Worm (Caenorhabditis elegans) whole organism, L1 larva: ENCODE measurements around the gene rig-6.
A peak's percentile ranks its signal among the peaks of the same experiment; 100 is the strongest.

Source experiments
- C04F5.9 ChIP-seq: sonication (generic microtip); optimal IDR thresholded peaks from 2 replicates; lab custom pipeline; 2016; ENCODE audit warnings: missing genetic modification characterization, missing compliant biosample characterization
- C34B4.2 ChIP-seq: sonication (generic microtip); optimal IDR thresholded peaks from 2 replicates; lab custom pipeline; 2017; ENCODE audit warnings: mild to moderate bottlenecking, missing genetic modification characterization, missing compliant biosample characterization
- Y116A8C.19 ChIP-seq: sonication (generic microtip); optimal IDR thresholded peaks from 2 replicates; lab custom pipeline; 2016; ENCODE audit warnings: missing compliant biosample characterization, missing genetic modification characterization, borderline replicate concordance
- aha-1 ChIP-seq: fragments of 150-350 bp; optimal IDR thresholded peaks from 2 replicates; lab custom pipeline; 2014; ENCODE audit warnings: missing biosample characterization, missing genetic modification characterization
- blmp-1 ChIP-seq: fragments of 150-350 bp; optimal IDR thresholded peaks from 2 replicates; lab custom pipeline; 2014; ENCODE audit warnings: missing biosample characterization, missing genetic modification characterization
- ceh-8 ChIP-seq: fragments of 200-800 bp; sonication (Bioruptor generic); optimal IDR thresholded peaks from 2 replicates; lab custom pipeline; 2018; ENCODE audit warnings: mild to moderate bottlenecking, missing genetic modification characterization, moderate library complexity, missing compliant biosample characterization
- ceh-88 ChIP-seq: fragments of 200-800 bp; sonication (Bioruptor generic); IDR thresholded peaks from 2 replicates; pipeline ENCODE4 v1.3.6; 2022; ENCODE audit warnings: missing genetic modification characterization, missing compliant biosample characterization
- dpl-1 ChIP-seq, 3 experiments: fragments of 150-350 bp in 2 of 3; sonication (generic microtip) in 1 of 3; optimal IDR thresholded peaks; 2 replicates each; lab custom pipeline; 2014 to 2017; ENCODE audit warnings: missing biosample characterization in 3 of 3, missing genetic modification characterization in 3 of 3, missing genetic modification reagents in 3 of 3
- dsc-1 ChIP-seq: sonication (generic microtip); optimal IDR thresholded peaks from 2 replicates; lab custom pipeline; 2016; ENCODE audit warnings: mild to moderate bottlenecking, missing genetic modification characterization, missing compliant biosample characterization
- efl-1 ChIP-seq, 4 experiments: fragments of 150-350 bp; optimal IDR thresholded peaks in 3 of 4; peaks in 1 of 4; 1 replicate in 1 of 4; 2 replicates in 3 of 4; lab custom pipeline; 2014; ENCODE audit warnings: missing biosample characterization in 2 of 4, missing genetic modification characterization in 2 of 4, missing genetic modification reagents in 2 of 4
- elt-2 ChIP-seq: sonication (generic microtip); optimal IDR thresholded peaks from 2 replicates; lab custom pipeline; 2016; ENCODE audit warnings: missing genetic modification characterization, mild to moderate bottlenecking, inconsistent platforms, missing compliant biosample characterization, missing genetic modification reagents
- elt-3 ChIP-seq, 6 experiments: fragments of 150-350 bp in 1 of 6; sonication (generic microtip); optimal IDR thresholded peaks; 2 replicates each; lab custom pipeline; 2017 to 2018; ENCODE audit warnings: missing biosample characterization in 6 of 6, missing genetic modification characterization in 6 of 6, inconsistent platforms in 1 of 6
- fkh-4 ChIP-seq: sonication (generic microtip); optimal IDR thresholded peaks from 2 replicates; lab custom pipeline; 2016; ENCODE audit warnings: missing compliant biosample characterization, missing genetic modification characterization, borderline replicate concordance
- fos-1 ChIP-seq: fragments of 150-350 bp; optimal IDR thresholded peaks from 2 replicates; lab custom pipeline; 2014; ENCODE audit warnings: missing biosample characterization, missing genetic modification characterization
- grh-1 ChIP-seq: fragments of 200-800 bp; sonication (Bioruptor generic); IDR thresholded peaks from 2 replicates; pipeline ENCODE4 v1.3.6; 2022; ENCODE audit warnings: missing genetic modification reagents, missing genetic modification characterization, missing compliant biosample characterization
- jun-1 ChIP-seq: fragments of 150-350 bp; optimal IDR thresholded peaks from 2 replicates; lab custom pipeline; 2014; ENCODE audit warnings: missing biosample characterization, missing genetic modification reagents, missing genetic modification characterization
- lin-13 ChIP-seq: fragments of 150-350 bp; optimal IDR thresholded peaks from 2 replicates; lab custom pipeline; 2014; ENCODE audit warnings: missing biosample characterization, missing genetic modification reagents, missing genetic modification characterization
- lin-14 ChIP-seq: fragments of 200-800 bp; sonication (Bioruptor generic); optimal IDR thresholded peaks from 2 replicates; lab custom pipeline; 2018; ENCODE audit warnings: mild to moderate bottlenecking, missing genetic modification characterization, moderate library complexity, missing compliant biosample characterization
- mdl-1 ChIP-seq, 2 experiments: fragments of 150-350 bp; optimal IDR thresholded peaks; 2 replicates each; lab custom pipeline; 2014 to 2017; ENCODE audit warnings: missing biosample characterization in 2 of 2, missing genetic modification characterization in 2 of 2, inconsistent platforms in 1 of 2
- nhr-11 ChIP-seq: fragments of 150-350 bp; optimal IDR thresholded peaks from 2 replicates; lab custom pipeline; 2014; ENCODE audit warnings: missing biosample characterization, missing genetic modification characterization
- nhr-19 ChIP-seq: fragments of 200-800 bp; sonication (Bioruptor generic); conservative IDR thresholded peaks from 2 replicates; pipeline ENCODE4 v1.3.6; 2022; ENCODE audit warnings: missing genetic modification characterization, missing compliant biosample characterization
- nhr-237 ChIP-seq: fragments of 150-350 bp; optimal IDR thresholded peaks from 2 replicates; lab custom pipeline; 2014; ENCODE audit warnings: missing biosample characterization, missing genetic modification characterization
- nhr-28 ChIP-seq: fragments of 150-350 bp; optimal IDR thresholded peaks from 2 replicates; lab custom pipeline; 2014; ENCODE audit warnings: missing biosample characterization, missing genetic modification characterization
- nhr-71 ChIP-seq: sonication (generic microtip); optimal IDR thresholded peaks from 2 replicates; lab custom pipeline; 2016; ENCODE audit warnings: mild to moderate bottlenecking, missing genetic modification characterization, moderate library complexity, missing compliant biosample characterization
- nhr-77 ChIP-seq: fragments of 150-350 bp; optimal IDR thresholded peaks from 2 replicates; lab custom pipeline; 2014; ENCODE audit warnings: missing biosample characterization, missing genetic modification characterization
- nhr-85 ChIP-seq: sonication (generic microtip); peaks from one replicate; lab custom pipeline; 2016; ENCODE audit warnings: missing genetic modification characterization, inconsistent platforms, missing compliant biosample characterization
- nhr-90 ChIP-seq: sonication (generic microtip); optimal IDR thresholded peaks from 2 replicates; lab custom pipeline; 2016; ENCODE audit warnings: mild to moderate bottlenecking, missing genetic modification characterization, missing compliant biosample characterization; ENCODE audit not compliant: poor library complexity
- pqm-1 ChIP-seq: sonication (generic microtip); optimal IDR thresholded peaks from 3 replicates; lab custom pipeline; 2017; ENCODE audit warnings: missing biosample characterization, missing genetic modification characterization
- rnt-1 ChIP-seq: sonication (generic microtip); optimal IDR thresholded peaks from 2 replicates; lab custom pipeline; 2016; ENCODE audit warnings: mild to moderate bottlenecking, missing genetic modification characterization, moderate library complexity, missing compliant biosample characterization
- snpc-4 ChIP-seq: fragments of 150-350 bp; optimal IDR thresholded peaks from 2 replicates; lab custom pipeline; 2014; ENCODE audit warnings: missing biosample characterization, missing genetic modification characterization
- unc-30 ChIP-seq: sonication (generic microtip); optimal IDR thresholded peaks from 2 replicates; lab custom pipeline; 2017; ENCODE audit warnings: missing biosample characterization, missing genetic modification characterization
- unc-62 ChIP-seq: fragments of 150-350 bp; optimal IDR thresholded peaks from 2 replicates; lab custom pipeline; 2014; ENCODE audit warnings: missing biosample characterization, missing genetic modification reagents, missing genetic modification characterization
- unc-86 ChIP-seq: sonication (generic microtip); optimal IDR thresholded peaks from 2 replicates; lab custom pipeline; 2016; ENCODE audit warnings: missing genetic modification characterization, missing compliant biosample characterization
- unc-98 ChIP-seq: fragments of 200-800 bp; sonication (Bioruptor generic); IDR thresholded peaks from 2 replicates; pipeline ENCODE4 v1.3.6; 2022; ENCODE audit warnings: missing genetic modification characterization, missing compliant biosample characterization
- zip-4 ChIP-seq: fragments of 200-800 bp; sonication (Bioruptor generic); optimal IDR thresholded peaks from 2 replicates; lab custom pipeline; 2018; ENCODE audit warnings: mild to moderate bottlenecking, missing genetic modification characterization, moderate library complexity, missing compliant biosample characterization

Gene rig-6

DNA sequence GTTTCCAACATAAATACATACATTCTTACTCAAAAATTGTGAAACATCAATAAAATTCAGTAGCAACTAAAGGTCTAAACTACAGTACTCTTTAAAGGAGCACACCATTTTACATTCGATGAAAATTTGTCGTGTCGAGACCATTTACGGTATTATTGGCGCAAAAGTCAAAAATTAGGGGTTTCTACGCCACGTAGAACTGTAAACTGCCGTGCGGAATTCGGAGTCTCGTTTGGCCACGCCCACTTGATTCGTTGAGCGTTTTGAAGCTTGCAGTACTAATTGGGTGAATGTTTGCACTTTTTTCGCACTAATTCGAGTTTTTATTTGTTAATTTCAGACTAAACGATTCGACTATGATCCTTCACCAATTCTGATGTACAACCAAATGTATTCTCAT, 21.2 kb downstream of the rig-6 start:
- TF ChIP-seq rnt-1 (tag; lab: Kevin White, UChicago) (peak; percentile 31), dpl-1 (GFP tag; optimal IDR thresholded peaks at IDR 0.05; lab: Kevin White, UChicago) (peak in 1 of 3 experiments; percentile 11), efl-1 (optimal IDR thresholded peaks at IDR 0.05; lab: Kevin White, UChicago) (peak in 1 of 2 experiments; percentile 1), efl-1 (GFP tag; optimal IDR thresholded peaks at IDR 0.05 in 1 of 2; lab: Kevin White, UChicago) (no peak), snpc-4 (tag; lab: Kevin White, UChicago) (no peak)

- TF ChIP-seq C34B4.2 (tag; lab: Kevin White, UChicago) (no peak), efl-1 (optimal IDR thresholded peaks at IDR 0.05; lab: Kevin White, UChicago) (no peak), efl-1 (GFP tag; optimal IDR thresholded peaks at IDR 0.05 in 1 of 2; lab: Kevin White, UChicago) (peak in 1 of 2 experiments; percentile 53), snpc-4 (tag; lab: Kevin White, UChicago) (no peak), unc-30 (tag; lab: Kevin White, UChicago) (no peak)
Measured at ce11 chrII:4789835-4790343, 22.0 kb downstream of the rig-6 start, which contains the start of gene F26G1.15. F26G1.15 (plus strand) TSS chrII:4790293.

DNA sequence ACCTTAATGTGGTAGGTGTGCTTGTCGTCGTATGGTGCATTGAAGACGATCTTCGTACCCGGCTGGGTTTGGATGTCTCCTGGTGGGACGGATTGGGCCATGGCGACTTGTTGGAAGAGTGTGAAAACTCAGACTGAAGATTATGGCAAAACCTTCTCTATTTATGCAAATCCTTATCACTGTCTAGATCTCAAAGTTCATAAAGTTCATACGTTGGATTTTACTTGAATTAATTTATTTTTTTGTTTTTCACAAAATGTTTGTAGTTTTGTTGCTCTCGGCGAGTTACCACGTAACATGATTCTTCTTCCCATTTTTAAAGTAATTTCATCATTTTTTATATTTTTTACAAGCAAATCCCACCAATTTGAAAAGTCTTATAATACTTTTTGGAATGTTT, 25.7 kb downstream of the rig-6 start, which contains the start of gene msp-3:
TSS of gene msp-3 (minus strand) at position 101 of the 400 bp plus-strand sequence.
- TF ChIP-seq unc-86 (tag; lab: Kevin White, UChicago) (no peak), ceh-8 (GFP tag; lab: Kevin White, UChicago) (no peak), nhr-28 (no peak), nhr-85 (tag; lab: Kevin White, UChicago) (no peak), dpl-1 (GFP tag; optimal IDR thresholded peaks at IDR 0.05; lab: Kevin White, UChicago) (no peak), nhr-11 (tag; lab: Kevin White, UChicago) (no peak), nhr-19 (GFP tag; lab: Robert Waterston, UW) (no peak), fos-1 (no peak), pqm-1 (no peak), aha-1 (tag; lab: Kevin White, UChicago) (no peak), Y116A8C.19 (tag; lab: Kevin White, UChicago) (no peak), nhr-237 (tag; lab: Kevin White, UChicago) (no peak), grh-1 (GFP tag; lab: Robert Waterston, UW) (no peak), fkh-4 (tag; lab: Kevin White, UChicago) (no peak), unc-98 (GFP tag; lab: Robert Waterston, UW) (no peak)

DNA sequence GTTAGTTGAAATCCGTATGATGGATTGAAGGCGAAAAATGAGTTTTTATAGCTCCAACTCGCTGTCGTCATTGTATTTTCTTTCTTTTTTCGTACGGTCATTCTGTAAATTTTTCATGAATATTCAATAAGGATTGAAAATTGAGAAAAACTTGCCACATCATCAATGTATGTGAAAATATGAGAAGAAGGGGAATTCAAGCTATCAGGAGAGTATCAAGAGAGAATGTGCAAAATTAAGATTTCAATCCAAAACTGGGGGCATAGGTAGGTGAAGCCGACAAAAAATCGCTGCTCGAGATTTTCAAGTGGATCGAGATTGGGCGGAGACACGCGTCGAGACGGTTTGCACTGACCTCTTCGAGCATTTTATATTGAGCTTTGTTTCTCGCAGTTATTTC, 27.4 kb downstream of the rig-6 start, which contains the start of gene nep-12:
TSS of gene nep-12 (minus strand) at position 101 of the 400 bp plus-strand sequence.
- TF ChIP-seq nhr-28 = no peak
- TF ChIP-seq lin-13 (GFP tag; lab: Kevin White, UChicago) = no peak
- TF ChIP-seq unc-62 (GFP tag; lab: Kevin White, UChicago) = no peak
- no peak for TF ChIP-seq ceh-8 (GFP tag; lab: Kevin White, UChicago)
- TF ChIP-seq dsc-1 (tag; lab: Kevin White, UChicago) = no peak
- TF ChIP-seq zip-4 (GFP tag; lab: Kevin White, UChicago) = no peak
- TF ChIP-seq pqm-1 = no peak
- no peak for TF ChIP-seq nhr-71
- TF ChIP-seq C04F5.9 = no peak
- TF ChIP-seq ceh-88 = no peak
- TF ChIP-seq, all 84 proteins: peak for 0

ce11 chrII:4779753-4780152, 32.1 kb downstream of the rig-6 start:
- no peak for TF ChIP-seq nhr-85 (tag; lab: Kevin White, UChicago)
- no peak for TF ChIP-seq efl-1 (optimal IDR thresholded peaks at IDR 0.05; lab: Kevin White, UChicago)
- peak in 1 of 2 experiments; percentile 66 for TF ChIP-seq efl-1 (GFP tag; optimal IDR thresholded peaks at IDR 0.05 in 1 of 2; lab: Kevin White, UChicago)

ce11 chrII:4776933-4777332, 35.0 kb downstream of the rig-6 start, which contains the start of gene F26G1.11:
F26G1.11 (plus strand) TSS chrII:4777137.
- TF ChIP-seq elt-2 (tag; lab: Kevin White, UChicago) (peak; percentile 94), nhr-90 (tag; lab: Kevin White, UChicago) (no peak), elt-3 (tag; optimal IDR thresholded peaks at IDR 0.05; lab: Kevin White, UChicago) (peak in 1 of 6 experiments; percentile 34), mdl-1 (tag; optimal IDR thresholded peaks at IDR 0.05; lab: Kevin White, UChicago) (no peak), dpl-1 (GFP tag; optimal IDR thresholded peaks at IDR 0.05; lab: Kevin White, UChicago) (no peak), lin-14 (GFP tag; lab: Kevin White, UChicago) (peak; percentile 7), blmp-1 (tag; lab: Kevin White, UChicago) (peak; percentile 31), nhr-77 (no peak), jun-1 (tag; lab: Kevin White, UChicago) (no peak)
